Worm (Caenorhabditis elegans): Measurements from ENCODE around the gene nhr-232.

The nhr-232 gene

DNA sequence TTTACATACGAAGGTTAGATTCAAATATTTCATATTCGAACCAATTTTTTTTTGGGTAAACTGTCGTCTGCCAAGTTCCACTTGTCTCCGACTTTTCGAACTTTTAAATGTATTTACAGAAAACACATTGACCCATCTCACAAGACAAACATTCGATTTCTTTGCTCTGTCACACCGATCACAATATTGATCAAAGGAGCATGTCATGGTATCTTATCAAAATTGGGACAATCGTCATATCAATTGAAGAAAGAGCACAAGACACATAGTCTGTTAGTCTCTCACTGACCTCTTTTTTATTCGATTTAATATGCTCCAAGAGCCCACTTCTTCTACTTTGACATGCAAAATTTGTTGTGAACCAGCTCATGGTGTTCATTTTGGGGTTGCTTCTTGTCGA, at the start of gene nhr-232:
Gene nhr-232, plus strand, starts transcription at position 121 of the 400 bp plus-strand sequence.
- no peak for TF ChIP-seq hmbx-1 (tag; optimal IDR thresholded peaks at IDR 0.05)
- no peak for TF ChIP-seq pes-1 (GFP tag; IDR thresholded peaks at IDR 0.05)
- TF ChIP-seq sea-1 (GFP tag; conservative IDR thresholded peaks at IDR 0.05), result no peak
- no peak for TF ChIP-seq ceh-13 (GFP tag; optimal IDR thresholded peaks at IDR 0.05)
- TF ChIP-seq tbx-37 (GFP tag; conservative IDR thresholded peaks at IDR 0.05), result no peak
- TF ChIP-seq flt-1 (GFP tag; IDR thresholded peaks at IDR 0.05), result no peak
- no peak for TF ChIP-seq F13C5.2 (tag; optimal IDR thresholded peaks at IDR 0.05)
- TF ChIP-seq hmg-4 (GFP tag; optimal IDR thresholded peaks at IDR 0.05), result no peak

- no peak for TF ChIP-seq ceh-13 (GFP tag; optimal IDR thresholded peaks at IDR 0.05)
- no peak for TF ChIP-seq tbx-37 (GFP tag; conservative IDR thresholded peaks at IDR 0.05)
- no peak for TF ChIP-seq pes-1 (GFP tag; IDR thresholded peaks at IDR 0.05)
- TF ChIP-seq aly-1 (tag; optimal IDR thresholded peaks at IDR 0.05), result no peak
- no peak for TF ChIP-seq hmg-4 (GFP tag; optimal IDR thresholded peaks at IDR 0.05)
- TF ChIP-seq scrt-1 (GFP tag; IDR thresholded peaks at IDR 0.05), result no peak
- no peak for TF ChIP-seq sea-1 (GFP tag; conservative IDR thresholded peaks at IDR 0.05)
- no peak for TF ChIP-seq F13C5.2 (tag; optimal IDR thresholded peaks at IDR 0.05)
- TF ChIP-seq hmbx-1 (tag; optimal IDR thresholded peaks at IDR 0.05), result no peak
- TF ChIP-seq ama-1 (optimal IDR thresholded peaks at IDR 0.05), result no peak
- TF ChIP-seq tbx-11 (GFP tag; IDR thresholded peaks at IDR 0.05), result no peak
- TF ChIP-seq hnd-1 (tag; optimal IDR thresholded peaks at IDR 0.05), result no peak
- no peak for TF ChIP-seq ceh-36 (tag; optimal IDR thresholded peaks at IDR 0.05)
- no peak for TF ChIP-seq ets-7 (tag; optimal IDR thresholded peaks at IDR 0.05)
- TF ChIP-seq B0310.2 (tag; optimal IDR thresholded peaks at IDR 0.05), result no peak
- TF ChIP-seq flt-1 (GFP tag; IDR thresholded peaks at IDR 0.05), result no peak
- no peak for TF ChIP-seq tra-4 (tag; optimal IDR thresholded peaks at IDR 0.05)
These were observed 49.5 kb upstream of the nhr-232 start, which contains the start of gene rpc-25 for ce11 chrV:10206502-10206901. Gene rpc-25 (minus strand): TSS chrV:10206602.

DNA sequence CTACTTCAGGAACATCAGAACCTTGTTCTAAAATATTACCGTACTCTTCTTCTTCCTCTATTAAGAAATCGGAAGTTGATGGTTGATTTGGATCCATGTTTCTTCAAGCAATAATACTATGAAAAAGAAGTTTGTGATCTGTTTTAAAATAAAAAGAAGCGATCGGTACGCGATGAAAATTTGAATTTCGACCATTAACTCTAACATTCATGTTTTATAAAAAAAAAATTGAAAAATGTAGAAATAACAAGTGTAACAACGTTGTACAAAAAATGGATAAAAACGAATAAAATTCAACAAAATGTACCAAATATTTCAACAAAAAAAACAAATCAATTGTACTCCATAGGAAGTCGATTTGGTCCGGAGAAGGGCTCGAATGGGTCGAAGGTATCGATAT, 45.7 kb upstream of the nhr-232 start, which contains the start of gene tftc-3:
Gene tftc-3, minus strand, starts transcription at position 101 of the 400 bp plus-strand sequence.
- TF ChIP-seq ets-7 (tag; optimal IDR thresholded peaks at IDR 0.05) (no peak), sea-1 (GFP tag; conservative IDR thresholded peaks at IDR 0.05) (no peak), ceh-36 (tag; optimal IDR thresholded peaks at IDR 0.05) (no peak), pes-1 (GFP tag; IDR thresholded peaks at IDR 0.05) (no peak), B0310.2 (tag; optimal IDR thresholded peaks at IDR 0.05) (no peak), hnd-1 (tag; optimal IDR thresholded peaks at IDR 0.05) (no peak), aly-1 (tag; optimal IDR thresholded peaks at IDR 0.05) (no peak), ceh-13 (GFP tag; optimal IDR thresholded peaks at IDR 0.05) (no peak), F13C5.2 (tag; optimal IDR thresholded peaks at IDR 0.05) (no peak), ama-1 (optimal IDR thresholded peaks at IDR 0.05) (no peak), tbx-11 (GFP tag; IDR thresholded peaks at IDR 0.05) (no peak), scrt-1 (GFP tag; IDR thresholded peaks at IDR 0.05) (no peak), flt-1 (GFP tag; IDR thresholded peaks at IDR 0.05) (no peak), tbx-37 (GFP tag; conservative IDR thresholded peaks at IDR 0.05) (no peak)

DNA sequence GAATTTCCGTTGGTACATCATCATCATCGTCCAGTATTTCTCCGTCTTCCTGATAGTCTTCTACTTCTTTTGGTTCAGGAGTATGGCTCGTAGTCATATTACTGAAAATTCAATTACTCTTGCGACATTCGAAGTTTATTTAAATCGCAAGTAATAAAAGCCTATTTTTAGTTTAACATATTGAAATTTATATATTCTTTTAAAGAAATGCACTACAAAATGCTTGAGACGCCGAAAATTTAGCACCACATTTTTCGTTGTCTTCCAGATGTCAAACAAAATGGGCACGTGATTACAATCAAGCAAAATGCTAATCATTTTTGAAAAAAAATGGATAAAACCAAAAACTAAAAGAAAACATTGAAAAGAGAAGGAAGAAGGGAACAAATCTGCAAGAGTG, 43.9 kb upstream of the nhr-232 start, which contains the start of gene zhit-3:
Gene zhit-3, minus strand, starts transcription at position 101 of the 400 bp plus-strand sequence.
- TF ChIP-seq sea-1 (GFP tag; conservative IDR thresholded peaks at IDR 0.05) (no peak), ama-1 (optimal IDR thresholded peaks at IDR 0.05) (no peak), B0310.2 (tag; optimal IDR thresholded peaks at IDR 0.05) (no peak), flt-1 (GFP tag; IDR thresholded peaks at IDR 0.05) (no peak), ets-7 (tag; optimal IDR thresholded peaks at IDR 0.05) (no peak), tbx-11 (GFP tag; IDR thresholded peaks at IDR 0.05) (no peak), tbx-37 (GFP tag; conservative IDR thresholded peaks at IDR 0.05) (no peak), pes-1 (GFP tag; IDR thresholded peaks at IDR 0.05) (no peak), hmbx-1 (tag; optimal IDR thresholded peaks at IDR 0.05) (no peak), hnd-1 (tag; optimal IDR thresholded peaks at IDR 0.05) (no peak), scrt-1 (GFP tag; IDR thresholded peaks at IDR 0.05) (no peak), aly-1 (tag; optimal IDR thresholded peaks at IDR 0.05) (no peak), hmg-4 (GFP tag; optimal IDR thresholded peaks at IDR 0.05) (no peak), F13C5.2 (tag; optimal IDR thresholded peaks at IDR 0.05) (no peak)

- no peak for TF ChIP-seq tbx-11 (GFP tag; IDR thresholded peaks at IDR 0.05)
These were observed 43.3 kb upstream of the nhr-232 start, which contains the start of gene hpo-40 for ce11 chrV:10212627-10213026. Gene hpo-40 (plus strand): TSS chrV:10212927.

- TF ChIP-seq flt-1 (GFP tag; IDR thresholded peaks at IDR 0.05) (no peak), tbx-37 (GFP tag; conservative IDR thresholded peaks at IDR 0.05) (no peak), scrt-1 (GFP tag; IDR thresholded peaks at IDR 0.05) (no peak), ets-7 (tag; optimal IDR thresholded peaks at IDR 0.05) (no peak), hmbx-1 (tag; optimal IDR thresholded peaks at IDR 0.05) (no peak), ama-1 (optimal IDR thresholded peaks at IDR 0.05) (no peak), pes-1 (GFP tag; IDR thresholded peaks at IDR 0.05) (no peak), sea-1 (GFP tag; conservative IDR thresholded peaks at IDR 0.05) (no peak), F13C5.2 (tag; optimal IDR thresholded peaks at IDR 0.05) (no peak), ceh-13 (GFP tag; optimal IDR thresholded peaks at IDR 0.05) (no peak), hmg-4 (GFP tag; optimal IDR thresholded peaks at IDR 0.05) (no peak), hnd-1 (tag; optimal IDR thresholded peaks at IDR 0.05) (no peak), aly-1 (tag; optimal IDR thresholded peaks at IDR 0.05) (no peak), tbx-11 (GFP tag; IDR thresholded peaks at IDR 0.05) (no peak), tra-4 (tag; optimal IDR thresholded peaks at IDR 0.05) (no peak), ceh-36 (tag; optimal IDR thresholded peaks at IDR 0.05) (no peak), B0310.2 (tag; optimal IDR thresholded peaks at IDR 0.05) (no peak)
These were observed 39.2 kb upstream of the nhr-232 start, which contains the start of gene ZK856.14 for ce11 chrV:10216724-10217123. Gene ZK856.14 (plus strand): TSS chrV:10217024.

- no peak for TF ChIP-seq F13C5.2 (tag; optimal IDR thresholded peaks at IDR 0.05)
- no peak for TF ChIP-seq B0310.2 (tag; optimal IDR thresholded peaks at IDR 0.05)
- TF ChIP-seq flt-1 (GFP tag; IDR thresholded peaks at IDR 0.05), result no peak
- TF ChIP-seq ets-7 (tag; optimal IDR thresholded peaks at IDR 0.05), result no peak
- TF ChIP-seq tbx-11 (GFP tag; IDR thresholded peaks at IDR 0.05), result no peak
- TF ChIP-seq pes-1 (GFP tag; IDR thresholded peaks at IDR 0.05), result no peak
- no peak for TF ChIP-seq tra-4 (tag; optimal IDR thresholded peaks at IDR 0.05)
- TF ChIP-seq ama-1 (optimal IDR thresholded peaks at IDR 0.05), result no peak
- TF ChIP-seq hmbx-1 (tag; optimal IDR thresholded peaks at IDR 0.05), result no peak
- no peak for TF ChIP-seq tbx-37 (GFP tag; conservative IDR thresholded peaks at IDR 0.05)
- no peak for TF ChIP-seq aly-1 (tag; optimal IDR thresholded peaks at IDR 0.05)
These were observed 35.4 kb upstream of the nhr-232 start, which contains the start of gene C12D8.13 for ce11 chrV:10220605-10221004. Gene C12D8.13 (minus strand): TSS chrV:10220705.
